Fruit fly (Drosophila melanogaster) whole organism, embryonic: ENCODE results near the gene Ugt36F1.

ENCODE experiments used
- Abd-B ChIP-seq: fragments of 200-800 bp; sonication (Bioruptor generic); optimal IDR thresholded peaks from 2 replicates; lab custom pipeline; 2018; ENCODE audit warnings: missing biosample characterization, mild to moderate bottlenecking, missing genetic modification characterization, moderate library complexity
- B-H1 ChIP-seq: fragments of 200-800 bp; sonication (Bioruptor generic); IDR thresholded peaks from 3 replicates; pipeline ENCODE4 v1.3.6; 2022; ENCODE audit warnings: missing biosample characterization, missing genetic modification characterization
- Bdp1 ChIP-seq: fragments of 200-800 bp; sonication (Bioruptor generic); optimal IDR thresholded peaks from 3 replicates; lab custom pipeline; 2016; ENCODE audit warnings: missing biosample characterization, missing genetic modification characterization
- CG14667 ChIP-seq: fragments of 200-800 bp; sonication (Bioruptor generic); IDR thresholded peaks from 2 replicates; pipeline ENCODE4 v1.3.6; 2022; ENCODE audit warnings: missing biosample characterization, missing genetic modification characterization
- CG15601 ChIP-seq: fragments of 200-800 bp; sonication (Bioruptor generic); optimal IDR thresholded peaks from 3 replicates; lab custom pipeline; 2019; ENCODE audit warnings: missing biosample characterization, mild to moderate bottlenecking, missing genetic modification characterization, moderate library complexity
- CG1792 ChIP-seq: fragments of 200-800 bp; sonication (Bioruptor generic); optimal IDR thresholded peaks from 2 replicates; lab custom pipeline; 2016; ENCODE audit warnings: missing biosample characterization, missing genetic modification characterization
- CG2116 ChIP-seq: fragments of 200-800 bp; sonication (Bioruptor generic); optimal IDR thresholded peaks from 3 replicates; lab custom pipeline; 2018; ENCODE audit warnings: missing biosample characterization, mild to moderate bottlenecking, missing genetic modification characterization
- CG2678 ChIP-seq: fragments of 200-800 bp; sonication (Bioruptor generic); optimal IDR thresholded peaks from 3 replicates; lab custom pipeline; 2019; ENCODE audit warnings: missing biosample characterization, mild to moderate bottlenecking, missing genetic modification characterization, moderate library complexity
- CG32767 ChIP-seq: fragments of 200-800 bp; sonication (Bioruptor generic); IDR thresholded peaks from 2 replicates; pipeline ENCODE4 v1.3.6; 2022; ENCODE audit warnings: missing biosample characterization, missing genetic modification characterization
- CG3281 ChIP-seq: fragments of 200-800 bp; sonication (Bioruptor generic); optimal IDR thresholded peaks from 3 replicates; lab custom pipeline; 2017; ENCODE audit warnings: missing biosample characterization, mild to moderate bottlenecking, missing genetic modification characterization
- CG4854 ChIP-seq: fragments of 200-800 bp; sonication (Bioruptor generic); optimal IDR thresholded peaks from 2 replicates; lab custom pipeline; 2016; ENCODE audit warnings: missing biosample characterization, missing genetic modification characterization, inconsistent platforms
- CG6175 ChIP-seq: fragments of 200-800 bp; sonication (Bioruptor generic); IDR thresholded peaks from 3 replicates; pipeline ENCODE4 v1.3.6; 2022; ENCODE audit warnings: missing biosample characterization, missing genetic modification characterization
- CG8478 ChIP-seq: fragments of >200 bp; optimal IDR thresholded peaks from 2 replicates; lab custom pipeline; 2018
- CG9437 ChIP-seq: fragments of 200-800 bp; sonication (Bioruptor generic); optimal IDR thresholded peaks from 2 replicates; lab custom pipeline; 2018; ENCODE audit warnings: missing biosample characterization, mild to moderate bottlenecking, missing genetic modification characterization
- Chrac-16 ChIP-seq: fragments of 200-800 bp; sonication (Bioruptor generic); optimal IDR thresholded peaks from 3 replicates; lab custom pipeline; 2016; ENCODE audit warnings: missing biosample characterization, missing genetic modification characterization
- CoRest ChIP-seq: fragments of 200-800 bp; sonication (Bioruptor generic); optimal IDR thresholded peaks from 3 replicates; lab custom pipeline; 2018; ENCODE audit warnings: missing biosample characterization, mild to moderate bottlenecking, missing genetic modification characterization, moderate library complexity
- D ChIP-seq, 2 experiments: fragments of 200-800 bp in 1 of 2; fragments of >200 bp in 1 of 2; sonication (Bioruptor generic) in 1 of 2; optimal IDR thresholded peaks; 2 replicates in 1 of 2; 3 replicates in 1 of 2; lab custom pipeline; 2017; ENCODE audit warnings: mild to moderate bottlenecking in 1 of 2, missing biosample characterization in 1 of 2, missing genetic modification characterization in 1 of 2, missing genetic modification reagents in 1 of 2
- H2.0 ChIP-seq: fragments of 200-800 bp; sonication (Bioruptor generic); IDR thresholded peaks from 2 replicates; pipeline ENCODE4 v1.3.6; 2022; ENCODE audit warnings: missing biosample characterization, missing genetic modification characterization
- Hr51 ChIP-seq, 2 experiments: fragments of 200-800 bp; sonication (Bioruptor generic); optimal IDR thresholded peaks; 2 replicates in 1 of 2; 3 replicates in 1 of 2; lab custom pipeline; 2016 to 2018; ENCODE audit warnings: missing biosample characterization in 2 of 2, missing genetic modification characterization in 2 of 2, mild to moderate bottlenecking in 1 of 2, moderate library complexity in 1 of 2
- Jarid2 ChIP-seq: fragments of 200-800 bp; sonication (Bioruptor generic); optimal IDR thresholded peaks from 3 replicates; lab custom pipeline; 2017; ENCODE audit warnings: mild to moderate bottlenecking, missing biosample characterization, missing genetic modification reagents, missing genetic modification characterization
- Med ChIP-seq: fragments of 200-800 bp; sonication (Bioruptor generic); peaks from one replicate; lab custom pipeline; 2016; ENCODE audit warnings: missing biosample characterization, missing genetic modification characterization, mild to moderate bottlenecking, inconsistent platforms, moderate library complexity
- Mes4 ChIP-seq: fragments of 200-800 bp; sonication (Bioruptor generic); optimal IDR thresholded peaks from 2 replicates; lab custom pipeline; 2016; ENCODE audit warnings: missing biosample characterization, missing genetic modification characterization
- Myb ChIP-seq: fragments of 200-800 bp; sonication (Bioruptor generic); optimal IDR thresholded peaks from 2 replicates; lab custom pipeline; 2016; ENCODE audit warnings: missing biosample characterization, missing genetic modification characterization
- Nf-YB ChIP-seq: fragments of 200-800 bp; sonication (Bioruptor generic); optimal IDR thresholded peaks from 3 replicates; lab custom pipeline; 2019; ENCODE audit warnings: missing biosample characterization, mild to moderate bottlenecking, missing genetic modification characterization, moderate library complexity
- Nf-YC ChIP-seq: fragments of 200-800 bp; optimal IDR thresholded peaks from 3 replicates; lab custom pipeline; 2019; ENCODE audit warnings: missing biosample characterization, mild to moderate bottlenecking, missing genetic modification characterization, moderate library complexity
- PHDP ChIP-seq: fragments of 200-800 bp; sonication (Bioruptor generic); optimal IDR thresholded peaks from 3 replicates; lab custom pipeline; 2018; ENCODE audit warnings: missing biosample characterization, mild to moderate bottlenecking, missing genetic modification characterization, moderate library complexity
- Pdp1 ChIP-seq, 2 experiments: fragments of 200-800 bp; sonication (Bioruptor generic); optimal IDR thresholded peaks; 3 replicates each; lab custom pipeline; 2016; ENCODE audit warnings: missing biosample characterization in 2 of 2, missing genetic modification characterization in 2 of 2, mild to moderate bottlenecking in 1 of 2, moderate library complexity in 1 of 2
- Sin3A ChIP-seq: fragments of >200 bp; optimal IDR thresholded peaks from 2 replicates; lab custom pipeline; 2018
- Trl ChIP-seq, 3 experiments: fragments of >200 bp in 2 of 3; fragments of 200-800 bp in 1 of 3; sonication (Bioruptor generic) in 1 of 3; optimal IDR thresholded peaks; 2 replicates in 1 of 3; 3 replicates in 2 of 3; lab custom pipeline; 2016 to 2017; ENCODE audit warnings: missing biosample characterization in 1 of 3, missing genetic modification characterization in 1 of 3
- ap ChIP-seq: fragments of 200-800 bp; sonication (Bioruptor generic); IDR thresholded peaks from 2 replicates; pipeline ENCODE4 v1.3.6; 2022; ENCODE audit warnings: missing biosample characterization, missing genetic modification characterization
- bigmax ChIP-seq: fragments of 200-800 bp; sonication (Bioruptor generic); optimal IDR thresholded peaks from 2 replicates; lab custom pipeline; 2018; ENCODE audit warnings: missing biosample characterization, mild to moderate bottlenecking, missing genetic modification characterization
- bsh ChIP-seq, 2 experiments: fragments of 200-800 bp; sonication (Bioruptor generic); optimal IDR thresholded peaks; 2 replicates each; lab custom pipeline; 2017 to 2018; ENCODE audit warnings: mild to moderate bottlenecking in 2 of 2, missing biosample characterization in 2 of 2, missing genetic modification characterization in 2 of 2, moderate library complexity in 1 of 2
- cato ChIP-seq: fragments of 200-800 bp; sonication (Bioruptor generic); optimal IDR thresholded peaks from 2 replicates; lab custom pipeline; 2016; ENCODE audit warnings: missing biosample characterization, missing genetic modification characterization, borderline replicate concordance
- caup ChIP-seq: fragments of 200-800 bp; sonication (Bioruptor generic); optimal IDR thresholded peaks from 3 replicates; lab custom pipeline; 2017; ENCODE audit warnings: missing biosample characterization, mild to moderate bottlenecking, missing genetic modification characterization, moderate library complexity; ENCODE audit not compliant: severe bottlenecking
- chinmo ChIP-seq: fragments of 200-800 bp; sonication (Bioruptor generic); IDR thresholded peaks from 4 replicates; pipeline ENCODE4 v1.3.6; 2022; ENCODE audit warnings: missing biosample characterization, missing genetic modification characterization; ENCODE audit not compliant: partially characterized antibody
- chm ChIP-seq: fragments of 200-800 bp; sonication (Bioruptor generic); IDR thresholded peaks from 2 replicates; pipeline ENCODE4 v1.3.6; 2022; ENCODE audit warnings: missing biosample characterization, missing genetic modification characterization
- exex ChIP-seq: fragments of 200-800 bp; sonication (Bioruptor generic); optimal IDR thresholded peaks from 4 replicates; lab custom pipeline; 2018; ENCODE audit warnings: missing biosample characterization, mild to moderate bottlenecking, missing genetic modification characterization, moderate library complexity
- inv ChIP-seq: fragments of 200-800 bp; sonication (Bioruptor generic); IDR thresholded peaks from 2 replicates; pipeline ENCODE4 v1.3.6; 2022; ENCODE audit warnings: missing biosample characterization, missing genetic modification characterization; ENCODE audit not compliant: partially characterized antibody
- ken ChIP-seq: fragments of 200-800 bp; sonication (Bioruptor generic); IDR thresholded peaks from 3 replicates; pipeline ENCODE4 v1.3.6; 2022; ENCODE audit warnings: missing biosample characterization, missing genetic modification characterization
- kni ChIP-seq: fragments of 200-800 bp; sonication (Bioruptor generic); optimal IDR thresholded peaks from 3 replicates; lab custom pipeline; 2017; ENCODE audit warnings: mild to moderate bottlenecking, missing biosample characterization, missing genetic modification reagents, missing genetic modification characterization
- nerfin-1 ChIP-seq: fragments of 200-800 bp; sonication (Bioruptor generic); optimal IDR thresholded peaks from 3 replicates; lab custom pipeline; 2019; ENCODE audit warnings: missing biosample characterization, mild to moderate bottlenecking, missing genetic modification characterization, moderate library complexity
- ranshi ChIP-seq: fragments of 200-800 bp; sonication (Bioruptor generic); IDR thresholded peaks from 2 replicates; pipeline ENCODE4 v1.3.6; 2022; ENCODE audit warnings: missing biosample characterization, missing genetic modification characterization
- rib ChIP-seq: fragments of 200-800 bp; sonication (Bioruptor generic); IDR thresholded peaks from 2 replicates; pipeline ENCODE4 v1.3.6; 2022; ENCODE audit warnings: missing biosample characterization, missing genetic modification characterization
- slbo ChIP-seq: fragments of 200-800 bp; sonication (Bioruptor generic); IDR thresholded peaks from 2 replicates; pipeline ENCODE4 v1.3.6; 2022; ENCODE audit warnings: missing biosample characterization, missing genetic modification characterization
- stwl ChIP-seq: fragments of 200-800 bp; sonication (Bioruptor generic); optimal IDR thresholded peaks from 3 replicates; lab custom pipeline; 2018; ENCODE audit warnings: missing biosample characterization, mild to moderate bottlenecking, missing genetic modification characterization, moderate library complexity
- sug ChIP-seq: fragments of 200-800 bp; optimal IDR thresholded peaks from 2 replicates; lab custom pipeline; 2019; ENCODE audit warnings: missing biosample characterization, mild to moderate bottlenecking, missing genetic modification characterization, moderate library complexity
- trem ChIP-seq: fragments of 200-800 bp; optimal IDR thresholded peaks from 3 replicates; lab custom pipeline; 2019; ENCODE audit warnings: missing biosample characterization, mild to moderate bottlenecking, missing genetic modification characterization, moderate library complexity
- vvl ChIP-seq: fragments of 200-800 bp; sonication (Bioruptor generic); IDR thresholded peaks from 2 replicates; pipeline ENCODE4 v1.3.6; 2022; ENCODE audit warnings: missing biosample characterization, missing genetic modification characterization

Ugt36F1 gene

dm6 chr2L:18795917-18796402 is 23.2 kb upstream of the Ugt36F1 start (continued):
- TF ChIP-seq B-H1 (GFP tag; lab: Robert Waterston, UW) (no peak), Jarid2 (GFP tag; lab: Kevin White, UChicago) (peak; percentile 29), trem (no peak), CG15601 (tag; lab: Kevin White, UChicago) (no peak), Trl (optimal IDR thresholded peaks at IDR 0.05; lab: Kevin White, UChicago) (peak; percentile 87 to 94), Trl (GFP tag; optimal IDR thresholded peaks at IDR 0.05; lab: Kevin White, UChicago) (peak; percentile 15), vvl (GFP tag; lab: Robert Waterston, UW) (0 out of 2 replicates have a peak, but pooled peaks have one; percentile 24), stwl (tag; lab: Kevin White, UChicago) (no peak), Chrac-16 (GFP tag; lab: Kevin White, UChicago) (no peak), Mes4 (GFP tag; lab: Kevin White, UChicago) (no peak), Nf-YC (peak; percentile 99), CG9437 (GFP tag; lab: Kevin White, UChicago) (no peak), slbo (GFP tag; lab: Robert Waterston, UW) (no peak), Sin3A (no peak), CG3281 (no peak), Pdp1 (GFP tag; optimal IDR thresholded peaks at IDR 0.05; lab: Kevin White, UChicago) (peak in 1 of 2 experiments; percentile 34), exex (tag; lab: Kevin White, UChicago) (peak; percentile 13), chinmo (GFP tag; lab: Robert Waterston, UW) (peak; percentile 80; the same call in 1 of the 4 replicates), bigmax (GFP tag; lab: Kevin White, UChicago) (no peak), CG14667 (GFP tag; lab: Robert Waterston, UW) (no peak), ranshi (GFP tag; lab: Robert Waterston, UW) (no peak), bsh (GFP tag; optimal IDR thresholded peaks at IDR 0.05; lab: Kevin White, UChicago) (no peak), CG2116 (no peak), CoRest (tag; lab: Kevin White, UChicago) (peak; percentile 6), chm (GFP tag; lab: Robert Waterston, UW) (peak; percentile 25; the same call in 1 of the 2 replicates), nerfin-1 (tag; lab: Kevin White, UChicago) (peak; percentile 32), caup (GFP tag; lab: Kevin White, UChicago) (no peak), Bdp1 (GFP tag; lab: Kevin White, UChicago) (no peak), sug (peak; percentile 35)

dm6 chr2L:18796446-18796845 is 22.7 kb upstream of the Ugt36F1 start:
- TF ChIP-seq Abd-B (GFP tag; lab: Kevin White, UChicago) (no peak), inv (GFP tag; lab: Robert Waterston, UW) (no peak), rib (GFP tag; lab: Robert Waterston, UW) (no peak), CG1792 (GFP tag; lab: Kevin White, UChicago) (no peak), CG2116 (no peak), PHDP (no peak), H2.0 (GFP tag; lab: Robert Waterston, UW) (no peak), Hr51 (GFP tag; optimal IDR thresholded peaks at IDR 0.05; lab: Kevin White, UChicago) (no peak), Trl (optimal IDR thresholded peaks at IDR 0.05; lab: Kevin White, UChicago) (peak in 1 of 2 experiments; percentile 87), Trl (GFP tag; optimal IDR thresholded peaks at IDR 0.05; lab: Kevin White, UChicago) (no peak), CG4854 (GFP tag; lab: Kevin White, UChicago) (no peak), CG32767 (GFP tag; lab: Robert Waterston, UW) (no peak), ken (GFP tag; lab: Robert Waterston, UW) (no peak), D (optimal IDR thresholded peaks at IDR 0.05; lab: Kevin White, UChicago) (no peak), D (GFP tag; optimal IDR thresholded peaks at IDR 0.05; lab: Kevin White, UChicago) (no peak), Myb (GFP tag; lab: Kevin White, UChicago) (no peak), vvl (GFP tag; lab: Robert Waterston, UW) (no peak), bigmax (GFP tag; lab: Kevin White, UChicago) (no peak), Med (GFP tag; lab: Kevin White, UChicago) (peak; percentile 75), Nf-YB (GFP tag; lab: Kevin White, UChicago) (peak; percentile 64), kni (GFP tag; lab: Kevin White, UChicago) (no peak), CG2678 (tag; lab: Kevin White, UChicago) (no peak), ap (GFP tag; lab: Robert Waterston, UW) (no peak), CG6175 (0 out of 3 replicates have a peak, but pooled peaks have one; percentile 41), CG8478 (peak; percentile 64), CG9437 (GFP tag; lab: Kevin White, UChicago) (peak; percentile 2), cato (GFP tag; lab: Kevin White, UChicago) (no peak)
